Worm (Caenorhabditis elegans) whole organism, L3 larva: Measurements from ENCODE around the gene C14E2.5.

ENCODE experiments used
- ZK546.5 ChIP-seq: sonication (generic microtip); optimal IDR thresholded peaks from 2 replicates; lab custom pipeline; 2017; ENCODE audit warnings: missing biosample characterization, missing genetic modification characterization
- ama-1 ChIP-seq: fragments of 150-350 bp; optimal IDR thresholded peaks from 2 replicates; lab custom pipeline; 2018
- egl-27 ChIP-seq: sonication (generic microtip); optimal IDR thresholded peaks from 4 replicates; lab custom pipeline; 2017; ENCODE audit warnings: missing biosample characterization, missing genetic modification reagents, missing genetic modification characterization
- elt-2 ChIP-seq: sonication (generic microtip); optimal IDR thresholded peaks from 2 replicates; lab custom pipeline; 2016; ENCODE audit warnings: missing genetic modification reagents, mild to moderate bottlenecking, missing genetic modification characterization, missing compliant biosample characterization
- fos-1 ChIP-seq: fragments of 150-350 bp; optimal IDR thresholded peaks from 2 replicates; lab custom pipeline; 2014; ENCODE audit warnings: missing biosample characterization, missing genetic modification characterization
- nhr-11 ChIP-seq: fragments of 150-350 bp; optimal IDR thresholded peaks from 2 replicates; lab custom pipeline; 2014; ENCODE audit warnings: missing biosample characterization, missing genetic modification characterization
- nhr-237 ChIP-seq: fragments of 150-350 bp; optimal IDR thresholded peaks from 2 replicates; lab custom pipeline; 2014; ENCODE audit warnings: missing biosample characterization, missing genetic modification characterization
- nhr-28 ChIP-seq: fragments of 150-350 bp; optimal IDR thresholded peaks from 2 replicates; lab custom pipeline; 2014; ENCODE audit warnings: missing biosample characterization, missing genetic modification characterization
- ztf-11 ChIP-seq: fragments of 150-350 bp; optimal IDR thresholded peaks from 2 replicates; lab custom pipeline; 2014; ENCODE audit warnings: missing biosample characterization, missing genetic modification characterization

ce11 chrX:1811436-1811835 lies 13.7 kb downstream of the C14E2.5 start, which contains the start of gene C14E2.3:
- TF ChIP-seq ztf-11 (tag; lab: Kevin White, UChicago) (no peak), nhr-237 (no peak), nhr-28 (tag; lab: Kevin White, UChicago) (no peak), fos-1 (tag; lab: Kevin White, UChicago) (no peak), egl-27 (tag; lab: Kevin White, UChicago) (no peak), ama-1 (lab: Kevin White, UChicago) (no peak), nhr-11 (no peak), ZK546.5 (tag; lab: Kevin White, UChicago) (no peak), elt-2 (tag; lab: Kevin White, UChicago) (no peak)
